Fruit fly (Drosophila melanogaster) whole organism, wandering third instar larva: ENCODE data around the gene CG13678.

Experiments used
- CG9705 ChIP-seq: fragments of 200-800 bp; sonication (Bioruptor generic); optimal IDR thresholded peaks from 2 replicates; lab custom pipeline; 2018; ENCODE audit warnings: missing biosample characterization, mild to moderate bottlenecking, missing genetic modification characterization
- Dif ChIP-seq: fragments of 200-275, 200-300 bp; sonication (Bioruptor generic); optimal IDR thresholded peaks from 2 replicates; lab custom pipeline; 2018; ENCODE audit warnings: missing biosample characterization, missing genetic modification characterization; ENCODE audit not compliant: partially characterized antibody
- Hnf4 ChIP-seq: fragments of 200-800 bp; sonication (Bioruptor generic); optimal IDR thresholded peaks from 2 replicates; lab custom pipeline; 2016; ENCODE audit warnings: missing biosample characterization, mild to moderate bottlenecking, missing genetic modification characterization
- Myc ChIP-seq: fragments of >200 bp; optimal IDR thresholded peaks from 2 replicates; lab custom pipeline; 2017
- Sp1 ChIP-seq: fragments of 200-800 bp; sonication (Bioruptor generic); optimal IDR thresholded peaks from 3 replicates; lab custom pipeline; 2019; ENCODE audit warnings: missing biosample characterization, mild to moderate bottlenecking, missing genetic modification characterization, moderate library complexity
- foxo ChIP-seq, 2 experiments: fragments of 200-800 bp; sonication (Bioruptor generic); optimal IDR thresholded peaks; 2 replicates in 1 of 2; 3 replicates in 1 of 2; lab custom pipeline; 2016 to 2017; ENCODE audit warnings: missing biosample characterization in 2 of 2, missing genetic modification characterization in 2 of 2
- fru ChIP-seq: fragments of 200-800 bp; sonication (Bioruptor generic); optimal IDR thresholded peaks from 3 replicates; lab custom pipeline; 2016; ENCODE audit warnings: missing biosample characterization, mild to moderate bottlenecking, missing genetic modification characterization
- psq ChIP-seq: fragments of 200-800 bp; sonication (Bioruptor generic); optimal IDR thresholded peaks from 3 replicates; lab custom pipeline; 2017; ENCODE audit warnings: missing biosample characterization, mild to moderate bottlenecking, missing genetic modification characterization, moderate library complexity
- usp ChIP-seq: fragments of >200 bp; optimal IDR thresholded peaks from 2 replicates; lab custom pipeline; 2017; ENCODE audit warnings: missing biosample characterization, missing genetic modification characterization

dm6 chr3L:8202317-8202842, 19.6 kb upstream of the CG13678 start, which contains the start of the genes CG7366 and CG13679:
- no peak for TF ChIP-seq CG9705 (GFP tag; lab: Kevin White, UChicago)
- TF ChIP-seq fru = no peak
- TF ChIP-seq Dif (GFP tag; lab: Kevin White, UChicago) = no peak
- no peak for TF ChIP-seq Hnf4
- no peak for TF ChIP-seq Myc (lab: Kevin White, UChicago)
- TF ChIP-seq Sp1 (GFP tag; lab: Kevin White, UChicago) = no peak
- no peak for TF ChIP-seq foxo (GFP tag; optimal IDR thresholded peaks at IDR 0.05; lab: Kevin White, UChicago)
- TF ChIP-seq psq (GFP tag; lab: Kevin White, UChicago) = no peak
- no peak for TF ChIP-seq usp (GFP tag; lab: Kevin White, UChicago)
